Fruit fly (Drosophila melanogaster): ENCODE data around the gene CG32112.

dm6 chr3L:12780997-12781396, 39.5 kb downstream of the CG32112 start, which contains the start of the genes CG10969 and CG17666:
- TF ChIP-seq CG8478 (optimal IDR thresholded peaks at IDR 0.05) = no peak
- TF ChIP-seq CTCF (optimal IDR thresholded peaks at IDR 0.05) = no peak

Data from S2 (cell line).